Worm (Caenorhabditis elegans) whole organism, L3 larva: ENCODE measurements around the gene cct-8.

Source experiments
- R02D3.7 ChIP-seq: fragments of 150-350 bp; optimal IDR thresholded peaks from 2 replicates; lab custom pipeline; 2014; ENCODE audit warnings: missing biosample characterization, missing genetic modification characterization
- aly-2 ChIP-seq: fragments of 150-350 bp; optimal IDR thresholded peaks from 2 replicates; lab custom pipeline; 2014; ENCODE audit warnings: missing biosample characterization, missing genetic modification characterization
- ama-1 ChIP-seq: fragments of 150-350 bp; optimal IDR thresholded peaks from 2 replicates; lab custom pipeline; 2018
- ceh-28 ChIP-seq: fragments of 150-350 bp; optimal IDR thresholded peaks from 2 replicates; lab custom pipeline; 2014; ENCODE audit warnings: missing biosample characterization, missing genetic modification reagents, missing genetic modification characterization
- ceh-82 ChIP-seq: fragments of 150-350 bp; optimal IDR thresholded peaks from 2 replicates; lab custom pipeline; 2014; ENCODE audit warnings: missing biosample characterization, missing genetic modification characterization
- egl-5 ChIP-seq: fragments of 150-350 bp; optimal IDR thresholded peaks from 2 replicates; lab custom pipeline; 2017; ENCODE audit warnings: missing biosample characterization, missing genetic modification reagents, missing genetic modification characterization, inconsistent platforms
- elt-1 ChIP-seq: fragments of 150-350 bp; optimal IDR thresholded peaks from 2 replicates; lab custom pipeline; 2014; ENCODE audit warnings: missing biosample characterization, missing genetic modification characterization
- elt-2 ChIP-seq: sonication (generic microtip); optimal IDR thresholded peaks from 2 replicates; lab custom pipeline; 2016; ENCODE audit warnings: missing genetic modification reagents, mild to moderate bottlenecking, missing genetic modification characterization, missing compliant biosample characterization
- elt-3 ChIP-seq, 3 experiments: fragments of 150-350 bp in 1 of 3; sonication (generic microtip) in 2 of 3; optimal IDR thresholded peaks; 2 replicates in 2 of 3; 4 replicates in 1 of 3; lab custom pipeline; 2014 to 2017; ENCODE audit warnings: missing biosample characterization in 3 of 3, missing genetic modification characterization in 3 of 3
- eor-1 ChIP-seq, 2 experiments: fragments of 150-350 bp; optimal IDR thresholded peaks; 2 replicates each; lab custom pipeline; 2014 to 2018; ENCODE audit warnings: missing biosample characterization in 2 of 2, missing genetic modification characterization in 2 of 2
- fos-1 ChIP-seq: fragments of 150-350 bp; optimal IDR thresholded peaks from 2 replicates; lab custom pipeline; 2014; ENCODE audit warnings: missing biosample characterization, missing genetic modification characterization
- hmg-11 ChIP-seq: sonication (generic microtip); optimal IDR thresholded peaks from 2 replicates; lab custom pipeline; 2016; ENCODE audit warnings: missing genetic modification characterization, missing compliant biosample characterization
- jun-1 ChIP-seq: fragments of 150-350 bp; optimal IDR thresholded peaks from 2 replicates; lab custom pipeline; 2014; ENCODE audit warnings: missing biosample characterization, missing genetic modification reagents, missing genetic modification characterization
- lin-15B ChIP-seq: fragments of 150-350 bp; optimal IDR thresholded peaks from 2 replicates; lab custom pipeline; 2014; ENCODE audit warnings: missing biosample characterization, missing genetic modification characterization
- lin-39 ChIP-seq: fragments of 150-350 bp; optimal IDR thresholded peaks from 2 replicates; lab custom pipeline; 2018; ENCODE audit warnings: missing biosample characterization, missing genetic modification reagents, missing genetic modification characterization
- lsy-12 ChIP-seq: sonication (generic microtip); optimal IDR thresholded peaks from 2 replicates; lab custom pipeline; 2016; ENCODE audit warnings: mild to moderate bottlenecking, missing genetic modification characterization, missing compliant biosample characterization
- mdl-1 ChIP-seq: fragments of 150-350 bp; optimal IDR thresholded peaks from 2 replicates; lab custom pipeline; 2014; ENCODE audit warnings: missing biosample characterization, missing genetic modification characterization
- nfya-1 ChIP-seq: sonication (generic microtip); optimal IDR thresholded peaks from 2 replicates; lab custom pipeline; 2017; ENCODE audit warnings: missing genetic modification characterization, mild to moderate bottlenecking, missing compliant biosample characterization, antibody characterized with exemption, moderate library complexity; ENCODE audit not compliant: insufficient read depth
- nhr-11 ChIP-seq: fragments of 150-350 bp; optimal IDR thresholded peaks from 2 replicates; lab custom pipeline; 2014; ENCODE audit warnings: missing biosample characterization, missing genetic modification characterization
- nhr-23 ChIP-seq: fragments of 150-350 bp; optimal IDR thresholded peaks from 2 replicates; lab custom pipeline; 2014; ENCODE audit warnings: missing biosample characterization, missing genetic modification reagents, missing genetic modification characterization
- nhr-237 ChIP-seq: fragments of 150-350 bp; optimal IDR thresholded peaks from 2 replicates; lab custom pipeline; 2014; ENCODE audit warnings: missing biosample characterization, missing genetic modification characterization
- nhr-25 ChIP-seq: sonication (generic microtip); optimal IDR thresholded peaks from 2 replicates; lab custom pipeline; 2017; ENCODE audit warnings: missing biosample characterization, missing genetic modification characterization
- nhr-43 ChIP-seq: sonication (generic microtip); optimal IDR thresholded peaks from 2 replicates; lab custom pipeline; 2016; ENCODE audit warnings: mild to moderate bottlenecking, missing genetic modification characterization, missing compliant biosample characterization; ENCODE audit not compliant: poor library complexity, severe bottlenecking
- nhr-67 ChIP-seq: fragments of 150-350 bp; optimal IDR thresholded peaks from 2 replicates; lab custom pipeline; 2014; ENCODE audit warnings: missing biosample characterization, missing genetic modification characterization
- nhr-76 ChIP-seq: fragments of 150-350 bp; sonication (generic microtip); optimal IDR thresholded peaks from 5 replicates; lab custom pipeline; 2014; ENCODE audit warnings: missing biosample characterization, missing genetic modification characterization
- nhr-77 ChIP-seq: fragments of 150-350 bp; optimal IDR thresholded peaks from 2 replicates; lab custom pipeline; 2014; ENCODE audit warnings: missing biosample characterization, missing genetic modification characterization
- pha-4 ChIP-seq: fragments of 150-350 bp; optimal IDR thresholded peaks from 2 replicates; lab custom pipeline; 2014; ENCODE audit warnings: missing biosample characterization, missing genetic modification reagents, missing genetic modification characterization
- pqm-1 ChIP-seq: fragments of 150-350 bp; optimal IDR thresholded peaks from 2 replicates; lab custom pipeline; 2017; ENCODE audit warnings: missing biosample characterization, missing genetic modification characterization, inconsistent platforms
- sea-2 ChIP-seq: fragments of 150-350 bp; sonication (generic microtip); optimal IDR thresholded peaks from 4 replicates; lab custom pipeline; 2014; ENCODE audit warnings: missing biosample characterization, missing genetic modification reagents, missing genetic modification characterization
- skn-1 ChIP-seq: fragments of 150-350 bp; optimal IDR thresholded peaks from 2 replicates; lab custom pipeline; 2014; ENCODE audit warnings: missing biosample characterization, missing genetic modification characterization
- snpc-4 ChIP-seq: fragments of 150-350 bp; optimal IDR thresholded peaks from 2 replicates; lab custom pipeline; 2014; ENCODE audit warnings: missing biosample characterization, missing genetic modification characterization
- tbx-2 ChIP-seq: sonication (generic microtip); optimal IDR thresholded peaks from 2 replicates; lab custom pipeline; 2016; ENCODE audit warnings: mild to moderate bottlenecking, missing genetic modification characterization, missing compliant biosample characterization
- unc-62 ChIP-seq: fragments of 150-350 bp; sonication (generic microtip); optimal IDR thresholded peaks from 4 replicates; lab custom pipeline; 2014; ENCODE audit warnings: missing biosample characterization, missing genetic modification reagents, missing genetic modification characterization

Gene cct-8

ce11 chrIV:1070383-1070782, 23.3 kb downstream of the cct-8 start (continued):
- TF ChIP-seq elt-1 (tag; lab: Kevin White, UChicago) (no peak), R02D3.7 (tag; lab: Kevin White, UChicago) (peak; percentile 78), lin-15B (peak; percentile 68), ceh-82 (tag; lab: Kevin White, UChicago) (peak; percentile 73), pqm-1 (peak; percentile 79), nfya-1 (tag; lab: Kevin White, UChicago) (peak; percentile 95), mdl-1 (tag; lab: Kevin White, UChicago) (peak; percentile 70), nhr-25 (tag; lab: Kevin White, UChicago) (no peak), nhr-76 (no peak), tbx-2 (tag; lab: Kevin White, UChicago) (peak; percentile 76), skn-1 (tag; lab: Kevin White, UChicago) (peak; percentile 60), lin-39 (peak; percentile 94)

- TF ChIP-seq lin-39: peak; percentile 35
- no peak for TF ChIP-seq ama-1 (lab: Kevin White, UChicago)
- TF ChIP-seq elt-1 (tag; lab: Kevin White, UChicago): no peak
- TF ChIP-seq nhr-77 (tag; lab: Kevin White, UChicago): no peak
- no peak for TF ChIP-seq nhr-23 (tag; lab: Kevin White, UChicago)
- peak; percentile 17 for TF ChIP-seq pha-4 (tag; lab: Kevin White, UChicago)
These were observed 24.9 kb downstream of the cct-8 start for ce11 chrIV:1068730-1069244.

- TF ChIP-seq nhr-43 (tag; lab: Kevin White, UChicago) (no peak), pha-4 (tag; lab: Kevin White, UChicago) (peak; percentile 1), unc-62 (GFP tag; lab: Kevin White, UChicago) (no peak), skn-1 (tag; lab: Kevin White, UChicago) (peak; percentile 1), lin-15B (peak; percentile 8), nhr-11 (tag; lab: Kevin White, UChicago) (peak; percentile 11), hmg-11 (tag; lab: Kevin White, UChicago) (peak; percentile 33), nhr-237 (tag; lab: Kevin White, UChicago) (no peak), elt-2 (peak; percentile 31), nhr-77 (tag; lab: Kevin White, UChicago) (no peak), egl-5 (tag; lab: Kevin White, UChicago) (peak; percentile 57), fos-1 (tag; lab: Kevin White, UChicago) (no peak), nfya-1 (tag; lab: Kevin White, UChicago) (peak; percentile 74), pqm-1 (no peak), lin-39 (peak; percentile 70), jun-1 (tag; lab: Kevin White, UChicago) (peak; percentile 21), tbx-2 (tag; lab: Kevin White, UChicago) (peak; percentile 19), nhr-67 (tag; lab: Kevin White, UChicago) (no peak), eor-1 (tag; optimal IDR thresholded peaks at IDR 0.05; lab: Kevin White, UChicago) (no peak), elt-3 (tag; optimal IDR thresholded peaks at IDR 0.05; lab: Kevin White, UChicago) (no peak), lsy-12 (tag; lab: Kevin White, UChicago) (peak; percentile 47), elt-1 (tag; lab: Kevin White, UChicago) (no peak)
- TF ChIP-seq, all 47 proteins: peak for 12
These were observed 26.3 kb downstream of the cct-8 start, which contains the start of gene znf-782 for ce11 chrIV:1067430-1067829. znf-782 (minus strand) TSS chrIV:1067525.

ce11 chrIV:1065569-1065968, 28.2 kb downstream of the cct-8 start:
- TF ChIP-seq aly-2 (tag; lab: Kevin White, UChicago) (no peak), eor-1 (tag; optimal IDR thresholded peaks at IDR 0.05; lab: Kevin White, UChicago) (no peak), fos-1 (tag; lab: Kevin White, UChicago) (peak; percentile 22), hmg-11 (tag; lab: Kevin White, UChicago) (no peak), nhr-11 (tag; lab: Kevin White, UChicago) (no peak), pha-4 (tag; lab: Kevin White, UChicago) (peak; percentile 38), lin-39 (peak; percentile 3)

ce11 chrIV:1064289-1064848, 29.4 kb downstream of the cct-8 start:
- TF ChIP-seq nhr-76: no peak
- TF ChIP-seq ceh-28 (tag; lab: Kevin White, UChicago): no peak
- no peak for TF ChIP-seq unc-62 (GFP tag; lab: Kevin White, UChicago)
- peak; percentile 48 for TF ChIP-seq lin-39
- no peak for TF ChIP-seq pqm-1
- TF ChIP-seq ama-1 (lab: Kevin White, UChicago): peak; percentile 12
- peak; percentile 40 for TF ChIP-seq hmg-11 (tag; lab: Kevin White, UChicago)
- peak; percentile 59 for TF ChIP-seq pha-4 (tag; lab: Kevin White, UChicago)
- TF ChIP-seq sea-2: no peak
- TF ChIP-seq lin-15B: no peak
- TF ChIP-seq snpc-4 (tag; lab: Kevin White, UChicago): peak; percentile 51
